ENCODE assay signal across 1 fruit fly cellular context in genomic region chr3R:30817246-30817645, dm6.
TF ChIP-seq lines count a peak whose summit lies in the region.

No protein-coding gene starts in this region.

TF ChIP-seq in whole organism, embryonic, 481 proteins besides CTCF, POLR2A, EP300 and RAD21 (continued from another document):
- TF ChIP-seq CG8478 (optimal IDR thresholded peaks at IDR 0.05; lab: Kevin White, UChicago) (no peak), btn (GFP tag; optimal IDR thresholded peaks at IDR 0.05; lab: Kevin White, UChicago) (peak; percentile 17), Trl (optimal IDR thresholded peaks at IDR 0.05; lab: Kevin White, UChicago) (no peak), Trl (GFP tag; optimal IDR thresholded peaks at IDR 0.05; lab: Kevin White, UChicago) (peak; percentile 76), knrl (GFP tag; IDR thresholded peaks at IDR 0.05; lab: Robert Waterston, UW; ENCODE audit: partially characterized antibody) (no peak), crol (GFP tag; IDR thresholded peaks at IDR 0.05; lab: Robert Waterston, UW) (peak; percentile 83), az2 (GFP tag; optimal IDR thresholded peaks at IDR 0.05; lab: Kevin White, UChicago) (peak; percentile 91), nerfin-1 (tag; optimal IDR thresholded peaks at IDR 0.05; lab: Kevin White, UChicago) (peak; percentile 83), Bdp1 (GFP tag; optimal IDR thresholded peaks at IDR 0.05; lab: Kevin White, UChicago) (peak; percentile 70), C15 (GFP tag; IDR thresholded peaks at IDR 0.05; lab: Robert Waterston, UW) (peak; percentile 63; the same call in 2 of the 3 replicates), pan (optimal IDR thresholded peaks at IDR 0.05; lab: Kevin White, UChicago) (no peak), pan (GFP tag; optimal IDR thresholded peaks at IDR 0.05 in 1 of 2, IDR thresholded peaks at IDR 0.05 in 1 of 2) (peak in 1 of 2 experiments; percentile 70), odd (GFP tag; optimal IDR thresholded peaks at IDR 0.05; lab: Kevin White, UChicago) (peak; percentile 77), wor (GFP tag; IDR thresholded peaks at IDR 0.05; lab: Robert Waterston, UW) (peak; percentile 73), CG8290 (GFP tag; optimal IDR thresholded peaks at IDR 0.05; lab: Kevin White, UChicago) (peak; percentile 73), CG8290 (tag; optimal IDR thresholded peaks at IDR 0.05; lab: Kevin White, UChicago) (no peak), CG12219 (GFP tag; optimal IDR thresholded peaks at IDR 0.05; lab: Kevin White, UChicago) (peak; percentile 86), Xrp1 (GFP tag; IDR thresholded peaks at IDR 0.05; lab: Robert Waterston, UW) (peak; percentile 85), ttk (GFP tag; IDR thresholded peaks at IDR 0.05; lab: Robert Waterston, UW) (peak; percentile 79)
TF ChIP-seq in whole organism, embryonic: peak in this region for 377.
